In the genomic region with DNA sequence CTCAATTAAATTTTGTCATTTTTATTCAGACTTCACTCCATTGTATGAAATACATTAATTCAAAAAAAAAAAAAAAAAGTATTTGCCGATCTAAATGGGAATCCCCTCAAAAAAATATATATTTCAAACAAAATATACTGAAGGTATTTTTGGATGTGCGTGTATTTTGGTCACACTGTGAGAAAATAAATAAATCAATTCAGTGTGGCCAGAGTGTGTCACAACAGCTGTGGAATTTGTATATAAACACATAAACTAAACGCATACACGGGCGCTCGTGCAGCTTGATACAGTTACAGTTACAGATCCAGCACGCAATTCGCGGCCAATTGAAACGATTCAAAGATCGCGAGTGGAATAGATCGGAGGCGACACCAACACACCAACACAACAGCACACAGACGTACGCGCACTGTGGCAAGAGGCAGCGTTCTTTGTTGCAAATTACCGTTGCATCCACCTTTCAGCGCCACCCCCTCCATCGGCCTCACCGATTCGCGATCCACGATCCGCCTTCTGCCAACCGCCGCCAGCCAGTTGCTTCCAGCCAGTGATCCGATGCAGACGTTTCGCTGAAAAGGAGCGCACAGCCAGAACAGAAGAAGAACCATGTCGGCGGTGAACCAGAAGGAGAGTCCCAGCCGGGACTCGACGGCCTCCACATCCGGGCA, we compare ENCODE assay signal across 1 fruit fly cellular context.
TF ChIP-seq lines count a peak whose summit lies in the region.

A gene (plus strand): TSS at position 260 of the 671 bp plus-strand sequence.

TF ChIP-seq in whole organism, embryonic, 481 proteins besides CTCF, POLR2A, EP300 and RAD21 (continued from another document):
- TF ChIP-seq CG32772 (GFP tag; IDR thresholded peaks at IDR 0.05; lab: Robert Waterston, UW) = no peak
- TF ChIP-seq shn (GFP tag; optimal IDR thresholded peaks at IDR 0.05; lab: Kevin White, UChicago) = no peak
- TF ChIP-seq CG2712 (tag; optimal IDR thresholded peaks at IDR 0.05; lab: Kevin White, UChicago) = peak; percentile 13
